Worm (Caenorhabditis elegans): ENCODE measurements around the gene F08F1.4.

Gene F08F1.4

DNA sequence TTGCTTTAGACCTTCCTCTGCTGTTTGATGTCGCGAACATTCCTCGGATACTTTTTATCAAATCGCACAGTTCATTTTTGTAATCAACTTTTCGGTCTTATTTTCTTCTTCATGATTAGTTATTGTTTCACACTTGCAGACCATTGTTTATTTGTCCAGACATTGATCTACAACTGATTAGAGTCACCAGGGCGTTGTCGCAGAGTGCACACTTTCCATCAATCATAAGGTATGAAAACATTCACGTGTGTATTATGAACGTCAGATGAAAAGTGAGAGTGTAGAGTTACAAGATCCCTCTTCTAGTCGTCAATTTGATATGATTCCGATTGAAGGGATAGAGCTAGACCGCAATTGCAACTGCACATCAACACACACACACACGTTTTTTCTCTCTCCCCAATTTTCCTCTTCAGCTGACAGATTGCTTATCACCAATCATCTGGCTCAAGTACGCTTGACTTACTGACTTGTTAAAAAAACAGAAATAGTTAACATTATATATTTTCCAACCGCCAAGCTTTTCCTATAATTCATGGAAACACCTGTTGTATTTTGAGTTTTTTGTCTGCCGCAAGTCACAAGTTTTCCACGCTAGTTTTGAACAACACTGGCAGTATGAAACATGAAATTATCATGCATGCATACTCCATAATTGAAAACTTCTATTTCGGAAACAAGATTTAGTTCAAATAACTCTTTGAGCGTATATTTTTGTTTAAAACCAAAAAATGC, 26.9 kb downstream of the F08F1.4 start:
- TF ChIP-seq ztf-29 (GFP tag; IDR thresholded peaks at IDR 0.05) = no peak
- no peak for TF ChIP-seq ref-1 (GFP tag; conservative IDR thresholded peaks at IDR 0.05)
- no peak for TF ChIP-seq cog-1 (tag; optimal IDR thresholded peaks at IDR 0.05)
- no peak for TF ChIP-seq tab-1 (GFP tag; IDR thresholded peaks at IDR 0.05)
- no peak for TF ChIP-seq ztf-23 (GFP tag; IDR thresholded peaks at IDR 0.05)
- TF ChIP-seq T22C8.4 (GFP tag; IDR thresholded peaks at IDR 0.05) = no peak
- no peak for TF ChIP-seq med-1 (GFP tag; optimal IDR thresholded peaks at IDR 0.05; ENCODE audit: insufficient read depth)
- TF ChIP-seq klf-2 (GFP tag; conservative IDR thresholded peaks at IDR 0.05) = no peak
- TF ChIP-seq flt-1 (GFP tag; IDR thresholded peaks at IDR 0.05) = no peak

- TF ChIP-seq cog-1 (tag; optimal IDR thresholded peaks at IDR 0.05) (no peak), ref-1 (GFP tag; conservative IDR thresholded peaks at IDR 0.05) (no peak), ztf-23 (GFP tag; IDR thresholded peaks at IDR 0.05) (no peak), T22C8.4 (GFP tag; IDR thresholded peaks at IDR 0.05) (no peak), med-1 (GFP tag; optimal IDR thresholded peaks at IDR 0.05; ENCODE audit: insufficient read depth) (no peak), ztf-29 (GFP tag; IDR thresholded peaks at IDR 0.05) (no peak), flt-1 (GFP tag; IDR thresholded peaks at IDR 0.05) (no peak), tab-1 (GFP tag; IDR thresholded peaks at IDR 0.05) (no peak), klf-2 (GFP tag; conservative IDR thresholded peaks at IDR 0.05) (no peak)
These were observed 31.7 kb downstream of the F08F1.4 start for ce11 chrX:8444922-8445321.

ce11 chrX:8446108-8446507, 32.9 kb downstream of the F08F1.4 start, which contains the start of gene F16F9.1:
F16F9.1 (plus strand) TSS chrX:8446408.
- TF ChIP-seq ztf-23 (GFP tag; IDR thresholded peaks at IDR 0.05) = no peak
- TF ChIP-seq klf-2 (GFP tag; conservative IDR thresholded peaks at IDR 0.05) = no peak
- TF ChIP-seq ztf-29 (GFP tag; IDR thresholded peaks at IDR 0.05) = no peak
- no peak for TF ChIP-seq flt-1 (GFP tag; IDR thresholded peaks at IDR 0.05)
- no peak for TF ChIP-seq med-1 (GFP tag; optimal IDR thresholded peaks at IDR 0.05; ENCODE audit: insufficient read depth)
- no peak for TF ChIP-seq T22C8.4 (GFP tag; IDR thresholded peaks at IDR 0.05)
- TF ChIP-seq cog-1 (tag; optimal IDR thresholded peaks at IDR 0.05) = no peak
- TF ChIP-seq ref-1 (GFP tag; conservative IDR thresholded peaks at IDR 0.05) = no peak
- no peak for TF ChIP-seq tab-1 (GFP tag; IDR thresholded peaks at IDR 0.05)

- TF ChIP-seq tab-1 (GFP tag; IDR thresholded peaks at IDR 0.05) = no peak
These were observed 42.4 kb downstream of the F08F1.4 start, which contains the start of gene dpy-6 for ce11 chrX:8455590-8456166. dpy-6 (minus strand) TSS chrX:8455640.

DNA sequence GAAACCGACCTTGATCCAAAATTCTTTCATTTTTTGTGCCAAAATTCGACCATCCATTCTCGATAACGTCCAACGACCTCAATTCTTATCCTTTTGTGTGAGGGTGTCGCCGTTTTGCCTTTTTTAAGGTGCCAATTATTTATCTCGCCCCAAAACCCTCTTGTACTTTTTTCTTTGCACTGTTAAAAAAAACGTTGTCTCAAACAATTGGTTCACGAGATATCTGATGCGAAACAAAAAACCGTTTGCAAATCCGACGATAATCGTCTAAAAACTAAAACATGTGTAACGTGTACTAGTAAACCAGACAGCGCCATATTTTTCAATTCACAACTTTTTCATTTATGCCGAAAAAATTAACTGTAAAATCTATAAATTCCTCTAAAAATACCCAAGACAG, 44.1 kb downstream of the F08F1.4 start, which contains the start of gene F16F9.3:
Gene F16F9.3 (plus strand): TSS at position 301 of the 400 bp plus-strand sequence.
- TF ChIP-seq klf-2 (GFP tag; conservative IDR thresholded peaks at IDR 0.05) (no peak), flt-1 (GFP tag; IDR thresholded peaks at IDR 0.05) (no peak), ztf-29 (GFP tag; IDR thresholded peaks at IDR 0.05) (no peak), T22C8.4 (GFP tag; IDR thresholded peaks at IDR 0.05) (no peak), med-1 (GFP tag; optimal IDR thresholded peaks at IDR 0.05; ENCODE audit: insufficient read depth) (no peak), ref-1 (GFP tag; conservative IDR thresholded peaks at IDR 0.05) (no peak), tab-1 (GFP tag; IDR thresholded peaks at IDR 0.05) (no peak), ztf-23 (GFP tag; IDR thresholded peaks at IDR 0.05) (no peak), cog-1 (tag; optimal IDR thresholded peaks at IDR 0.05) (no peak)

DNA sequence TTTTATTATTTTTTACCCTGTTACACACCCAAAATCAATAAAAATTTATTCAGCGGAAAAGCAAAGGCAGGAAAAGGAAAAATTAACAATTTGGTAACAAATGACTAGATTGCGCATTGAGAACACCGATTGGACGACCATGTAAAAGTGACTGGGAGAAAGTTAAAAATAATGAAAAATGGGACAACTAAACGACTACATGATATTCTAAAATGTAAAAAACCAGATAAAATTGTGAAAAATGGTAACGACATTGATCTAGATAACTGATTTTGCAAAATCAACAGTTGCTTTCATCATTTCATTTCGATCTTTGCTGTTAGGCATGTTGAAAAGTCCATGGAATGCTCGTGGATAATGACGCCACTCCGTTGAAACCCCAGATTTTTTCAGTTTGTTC, 46.6 kb downstream of the F08F1.4 start:
- TF ChIP-seq ztf-29 (GFP tag; IDR thresholded peaks at IDR 0.05) (no peak), T22C8.4 (GFP tag; IDR thresholded peaks at IDR 0.05) (no peak), ztf-23 (GFP tag; IDR thresholded peaks at IDR 0.05) (no peak), flt-1 (GFP tag; IDR thresholded peaks at IDR 0.05) (no peak), klf-2 (GFP tag; conservative IDR thresholded peaks at IDR 0.05) (no peak), cog-1 (tag; optimal IDR thresholded peaks at IDR 0.05) (no peak), ref-1 (GFP tag; conservative IDR thresholded peaks at IDR 0.05) (no peak), tab-1 (GFP tag; IDR thresholded peaks at IDR 0.05) (no peak)

DNA sequence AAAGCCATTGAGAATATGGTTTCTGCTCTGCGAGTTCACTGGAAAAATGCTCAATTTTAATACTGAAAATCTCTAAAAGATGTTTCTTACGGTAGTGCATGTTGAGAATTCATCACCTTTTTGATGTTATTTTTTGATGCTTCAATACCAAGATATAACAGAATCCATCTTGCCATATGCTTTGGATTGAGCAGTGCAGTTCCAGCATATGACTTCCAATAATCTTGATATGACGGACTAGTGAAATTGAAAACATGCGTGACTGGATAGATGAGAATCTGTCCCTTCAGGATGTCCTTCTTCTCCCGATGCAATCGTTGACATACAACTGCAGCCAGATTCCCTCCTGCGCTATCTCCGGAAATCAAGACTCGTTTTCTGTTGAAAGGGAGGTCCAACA, 47.7 kb downstream of the F08F1.4 start:
- no peak for TF ChIP-seq tab-1 (GFP tag; IDR thresholded peaks at IDR 0.05)
- TF ChIP-seq med-1 (GFP tag; optimal IDR thresholded peaks at IDR 0.05; ENCODE audit: insufficient read depth) = no peak
- no peak for TF ChIP-seq cog-1 (tag; optimal IDR thresholded peaks at IDR 0.05)
- TF ChIP-seq ref-1 (GFP tag; conservative IDR thresholded peaks at IDR 0.05) = no peak
- no peak for TF ChIP-seq ztf-29 (GFP tag; IDR thresholded peaks at IDR 0.05)
- no peak for TF ChIP-seq klf-2 (GFP tag; conservative IDR thresholded peaks at IDR 0.05)
- no peak for TF ChIP-seq T22C8.4 (GFP tag; IDR thresholded peaks at IDR 0.05)
- no peak for TF ChIP-seq flt-1 (GFP tag; IDR thresholded peaks at IDR 0.05)
- no peak for TF ChIP-seq ztf-23 (GFP tag; IDR thresholded peaks at IDR 0.05)

DNA sequence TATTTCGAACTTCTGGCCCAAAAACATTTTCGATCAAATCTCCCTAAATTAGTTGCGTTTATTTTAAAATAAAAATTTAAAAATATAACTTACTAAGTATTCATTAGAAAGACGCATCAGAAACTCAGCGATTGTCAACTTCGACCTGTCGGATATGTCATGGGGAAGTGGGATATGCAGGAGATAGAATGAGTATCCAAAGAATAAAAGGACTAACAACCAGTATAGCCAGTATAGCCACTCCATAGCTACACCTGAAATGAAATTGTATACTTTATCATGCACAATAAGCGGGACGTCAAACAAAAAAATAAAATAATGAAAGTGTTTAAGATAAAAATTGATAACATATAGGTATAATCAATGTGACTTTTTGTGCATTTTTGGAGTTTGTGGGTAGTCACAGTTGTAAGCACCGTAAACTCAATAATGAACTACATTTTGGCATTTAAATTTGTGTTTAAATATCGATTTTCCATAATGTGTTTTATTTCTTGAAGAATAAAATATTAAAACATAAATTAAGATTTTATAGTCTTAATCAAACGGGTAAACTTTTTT, 49.9 kb downstream of the F08F1.4 start, which contains the start of gene F16F9.4:
Gene F16F9.4 (minus strand): TSS at position 276 of the 561 bp plus-strand sequence.
- TF ChIP-seq klf-2 (GFP tag; conservative IDR thresholded peaks at IDR 0.05) (no peak), med-1 (GFP tag; optimal IDR thresholded peaks at IDR 0.05; ENCODE audit: insufficient read depth) (no peak), ref-1 (GFP tag; conservative IDR thresholded peaks at IDR 0.05) (no peak), tab-1 (GFP tag; IDR thresholded peaks at IDR 0.05) (no peak), ztf-29 (GFP tag; IDR thresholded peaks at IDR 0.05) (no peak), T22C8.4 (GFP tag; IDR thresholded peaks at IDR 0.05) (no peak), ztf-23 (GFP tag; IDR thresholded peaks at IDR 0.05) (no peak), flt-1 (GFP tag; IDR thresholded peaks at IDR 0.05) (no peak), cog-1 (tag; optimal IDR thresholded peaks at IDR 0.05) (no peak)
